Worm (Caenorhabditis elegans): ENCODE data around the gene K02E7.1.

DNA sequence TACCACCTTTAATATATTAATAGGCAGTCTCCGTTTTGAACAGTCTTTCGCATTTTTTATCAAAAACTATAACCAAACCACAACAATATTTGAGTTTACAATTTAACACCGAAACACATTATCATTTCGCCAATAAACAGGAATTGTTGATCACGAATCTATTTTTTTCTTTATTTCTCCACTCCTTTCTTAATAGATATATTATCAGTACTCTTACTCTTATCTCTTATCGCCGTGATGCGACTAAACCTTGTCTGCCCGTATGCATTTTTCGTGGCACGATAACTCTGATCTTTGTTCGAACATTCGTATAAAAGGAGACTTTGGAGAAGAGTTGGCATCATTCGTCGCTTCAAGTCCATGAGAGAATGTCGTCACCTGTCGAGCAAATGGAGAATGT lies 26.1 kb upstream of the K02E7.1 start:
- no peak for TF ChIP-seq bed-2 (GFP tag; IDR thresholded peaks at IDR 0.05)
- TF ChIP-seq somi-1 (GFP tag; optimal IDR thresholded peaks at IDR 0.05), result no peak
- no peak for TF ChIP-seq pha-4 (tag; optimal IDR thresholded peaks at IDR 0.05)
- TF ChIP-seq sea-2 (GFP tag; IDR thresholded peaks at IDR 0.05), result no peak
- TF ChIP-seq aptf-2 (GFP tag; conservative IDR thresholded peaks at IDR 0.05), result no peak
- no peak for TF ChIP-seq ZK185.1 (tag; optimal IDR thresholded peaks at IDR 0.05; ENCODE audit: poor library complexity, severe bottlenecking)
- TF ChIP-seq lir-1 (GFP tag; conservative IDR thresholded peaks at IDR 0.05), result no peak
- no peak for TF ChIP-seq rpc-1 (optimal IDR thresholded peaks at IDR 0.05)
- TF ChIP-seq rpc-1 (tag; optimal IDR thresholded peaks at IDR 0.05), result no peak
- no peak for TF ChIP-seq dpff-1 (tag; optimal IDR thresholded peaks at IDR 0.05)
- TF ChIP-seq ztf-28 (GFP tag; IDR thresholded peaks at IDR 0.05), result no peak
- TF ChIP-seq tbx-9 (tag; optimal IDR thresholded peaks at IDR 0.05; ENCODE audit: borderline replicate concordance), result no peak
